Worm (Caenorhabditis elegans): Measurements from ENCODE around the gene scl-1.

ce11 chrIV:13076620-13077019 lies 20.5 kb downstream of the scl-1 start, which contains the start of gene C39E9.7:
- TF ChIP-seq nhr-11 (tag; optimal IDR thresholded peaks at IDR 0.05) (no peak), ama-1 (optimal IDR thresholded peaks at IDR 0.05) (no peak), ceh-82 (tag; optimal IDR thresholded peaks at IDR 0.05) (no peak), sea-2 (GFP tag; optimal IDR thresholded peaks at IDR 0.05) (no peak), aly-2 (tag; optimal IDR thresholded peaks at IDR 0.05) (no peak), R02D3.7 (tag; optimal IDR thresholded peaks at IDR 0.05) (no peak), unc-39 (tag; optimal IDR thresholded peaks at IDR 0.05) (no peak), fkh-10 (GFP tag; optimal IDR thresholded peaks at IDR 0.05) (no peak), skn-1 (tag; optimal IDR thresholded peaks at IDR 0.05) (no peak), ceh-28 (tag; optimal IDR thresholded peaks at IDR 0.05) (no peak), zag-1 (tag; optimal IDR thresholded peaks at IDR 0.05) (no peak)

Data from whole organism, L3 larva.